Fruit fly (Drosophila melanogaster): ENCODE data around the gene uif.

dm6 chr2L:6942714-6943113, 67.4 kb downstream of the uif start, which contains the start of gene CG18304:
- TF ChIP-seq EcR (GFP tag; optimal IDR thresholded peaks at IDR 0.05): no peak
- TF ChIP-seq CG8301 (tag; optimal IDR thresholded peaks at IDR 0.05): no peak
- no peak for TF ChIP-seq CG4496 (GFP tag; IDR thresholded peaks at IDR 0.05)
- TF ChIP-seq Pif1B (GFP tag; optimal IDR thresholded peaks at IDR 0.05): no peak
- no peak for TF ChIP-seq Snoo (tag; optimal IDR thresholded peaks at IDR 0.05)
- no peak for TF ChIP-seq gl (tag; optimal IDR thresholded peaks at IDR 0.05)
- no peak for TF ChIP-seq CG12605 (GFP tag; IDR thresholded peaks at IDR 0.05)

All from whole organism, pupa.